Worm (Caenorhabditis elegans): ENCODE data around the gene F52H3.6.
A peak's percentile ranks its signal among the peaks of the same experiment; 100 is the strongest.

Gene F52H3.6

DNA sequence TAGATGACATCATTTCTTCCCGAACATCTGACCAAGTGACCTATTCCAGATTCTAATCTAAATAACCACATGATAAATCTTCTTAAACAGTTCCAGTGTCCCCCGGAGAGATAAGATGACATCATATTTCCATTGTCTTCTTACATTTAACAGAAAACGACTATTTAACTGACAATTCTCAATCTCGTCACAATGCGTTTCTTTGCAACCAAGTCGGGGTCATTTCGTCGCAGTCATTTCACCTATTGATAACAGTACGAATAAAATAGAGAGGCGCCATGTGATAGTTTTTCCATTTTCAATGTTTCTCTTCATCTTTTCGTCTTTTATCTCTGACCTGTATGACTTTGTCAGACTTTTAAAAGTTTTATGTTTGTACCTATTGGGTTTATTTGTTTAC, 822 bp upstream of the F52H3.6 start:
- TF ChIP-seq unc-120 (tag; optimal IDR thresholded peaks at IDR 0.05; ENCODE audit: poor library complexity, severe bottlenecking) (no peak), drap-1 (GFP tag; optimal IDR thresholded peaks at IDR 0.05) (no peak), ham-2 (GFP tag; optimal IDR thresholded peaks at IDR 0.05) (no peak), sem-2 (GFP tag; optimal IDR thresholded peaks at IDR 0.05) (no peak), unc-39 (tag; optimal IDR thresholded peaks at IDR 0.05) (no peak), nhr-28 (tag; optimal IDR thresholded peaks at IDR 0.05) (no peak), lin-13 (tag; optimal IDR thresholded peaks at IDR 0.05) (no peak), flh-1 (GFP tag; optimal IDR thresholded peaks at IDR 0.05) (no peak), ceh-83 (GFP tag; optimal IDR thresholded peaks at IDR 0.05) (no peak)

DNA sequence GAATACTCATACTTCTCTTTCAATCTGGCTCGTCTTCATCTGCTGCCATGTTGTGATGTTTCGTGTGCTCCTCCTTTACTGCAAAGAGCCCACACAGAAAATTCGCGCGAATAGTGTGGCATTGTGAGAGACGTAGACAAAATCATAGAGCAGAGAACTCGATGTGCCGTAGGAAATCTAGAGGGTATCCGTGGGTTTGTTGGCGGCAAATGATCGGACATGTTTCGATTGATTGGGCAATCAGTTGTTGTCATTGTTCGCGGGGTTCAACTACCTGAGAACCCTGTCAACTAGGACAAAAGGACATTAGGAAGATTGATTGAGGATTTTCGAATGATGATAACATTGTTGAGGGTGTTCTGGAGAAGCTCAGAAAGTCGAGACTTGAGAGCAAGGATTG, 3.2 kb downstream of the F52H3.6 start:
- no peak for TF ChIP-seq mab-5 (tag; optimal IDR thresholded peaks at IDR 0.05)
- peak; percentile 64 for TF ChIP-seq unc-120 (tag; optimal IDR thresholded peaks at IDR 0.05; ENCODE audit: poor library complexity, severe bottlenecking)
- no peak for TF ChIP-seq tbx-8 (GFP tag; optimal IDR thresholded peaks at IDR 0.05)
- no peak for TF ChIP-seq ham-2 (GFP tag; optimal IDR thresholded peaks at IDR 0.05)
- no peak for TF ChIP-seq sem-2 (GFP tag; optimal IDR thresholded peaks at IDR 0.05)
- no peak for TF ChIP-seq lin-13 (tag; optimal IDR thresholded peaks at IDR 0.05)
- no peak for TF ChIP-seq sptf-1 (tag; optimal IDR thresholded peaks at IDR 0.05)
- TF ChIP-seq unc-62 (GFP tag; optimal IDR thresholded peaks at IDR 0.05): peak; percentile 91
- no peak for TF ChIP-seq ceh-39 (tag; optimal IDR thresholded peaks at IDR 0.05)
- TF ChIP-seq nhr-12 (tag; optimal IDR thresholded peaks at IDR 0.05): no peak
- no peak for TF ChIP-seq snpc-4 (tag; optimal IDR thresholded peaks at IDR 0.05)
- TF ChIP-seq nhr-76 (tag; optimal IDR thresholded peaks at IDR 0.05): no peak
- no peak for TF ChIP-seq ces-1 (GFP tag; optimal IDR thresholded peaks at IDR 0.05)
- no peak for TF ChIP-seq elt-3 (tag; optimal IDR thresholded peaks at IDR 0.05)
- no peak for TF ChIP-seq cnd-1 (tag; optimal IDR thresholded peaks at IDR 0.05)
- TF ChIP-seq nhr-28 (tag; optimal IDR thresholded peaks at IDR 0.05): no peak
- TF ChIP-seq ceh-43 (GFP tag; optimal IDR thresholded peaks at IDR 0.05): no peak
- no peak for TF ChIP-seq flh-1 (GFP tag; optimal IDR thresholded peaks at IDR 0.05)
- no peak for TF ChIP-seq lsy-2 (tag; optimal IDR thresholded peaks at IDR 0.05)
- no peak for TF ChIP-seq mep-1 (tag; optimal IDR thresholded peaks at IDR 0.05)
- TF ChIP-seq hlh-1 (tag; optimal IDR thresholded peaks at IDR 0.05): peak; percentile 55
- TF ChIP-seq unc-39 (tag; optimal IDR thresholded peaks at IDR 0.05): no peak
- TF ChIP-seq ceh-83 (GFP tag; optimal IDR thresholded peaks at IDR 0.05): no peak
- no peak for TF ChIP-seq nhr-237 (tag; optimal IDR thresholded peaks at IDR 0.05)
- TF ChIP-seq mls-2 (tag; optimal IDR thresholded peaks at IDR 0.05): no peak

DNA sequence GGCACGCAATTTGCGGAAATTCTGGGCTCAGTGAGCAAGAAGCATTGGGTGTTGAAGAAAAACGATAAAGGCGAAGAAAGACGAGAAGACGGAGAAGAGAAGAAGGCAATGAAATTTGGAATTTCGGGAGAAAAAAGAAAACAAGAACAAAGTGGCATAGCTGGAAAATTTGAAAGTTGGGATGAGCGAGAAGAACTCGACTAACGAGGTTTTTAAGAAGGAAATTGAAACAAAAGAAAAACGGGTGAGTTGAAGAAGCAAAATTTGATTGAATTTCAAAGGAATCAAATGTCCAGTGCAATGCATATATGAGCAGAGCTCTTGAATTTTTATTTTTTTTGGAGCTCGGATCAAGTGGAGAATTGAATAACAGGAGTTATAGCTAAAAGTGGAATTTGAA, 6.5 kb downstream of the F52H3.6 start:
- TF ChIP-seq sptf-1 (tag; optimal IDR thresholded peaks at IDR 0.05) (no peak), lin-13 (tag; optimal IDR thresholded peaks at IDR 0.05) (no peak), nhr-12 (tag; optimal IDR thresholded peaks at IDR 0.05) (no peak), blmp-1 (tag; optimal IDR thresholded peaks at IDR 0.05) (no peak), flh-1 (GFP tag; optimal IDR thresholded peaks at IDR 0.05) (no peak), ham-2 (GFP tag; optimal IDR thresholded peaks at IDR 0.05) (no peak), ceh-39 (tag; optimal IDR thresholded peaks at IDR 0.05) (no peak), nhr-2 (tag; optimal IDR thresholded peaks at IDR 0.05) (no peak), ztf-11 (tag; optimal IDR thresholded peaks at IDR 0.05) (no peak), lsy-2 (tag; optimal IDR thresholded peaks at IDR 0.05) (no peak), mep-1 (tag; optimal IDR thresholded peaks at IDR 0.05) (no peak)

DNA sequence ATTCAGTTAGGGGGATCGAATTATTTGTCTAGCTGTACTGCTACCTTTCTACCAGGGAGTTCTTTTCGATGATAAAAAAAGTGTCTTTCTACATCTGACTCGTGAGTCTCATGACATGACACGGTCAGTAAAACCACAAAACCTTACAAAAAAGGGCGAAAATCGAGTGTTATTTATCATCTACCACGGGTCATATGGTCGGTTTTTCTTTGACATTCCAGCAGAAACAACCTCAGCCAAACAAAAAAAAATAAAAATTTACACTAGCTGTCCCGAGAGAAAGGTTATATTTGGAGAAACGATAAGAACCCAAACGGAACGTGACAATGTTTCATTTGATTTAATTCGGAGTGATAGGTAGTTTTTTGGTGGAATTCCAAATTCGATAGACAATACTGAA, 8.6 kb downstream of the F52H3.6 start:
- TF ChIP-seq mep-1 (tag; optimal IDR thresholded peaks at IDR 0.05) (no peak), snpc-4 (tag; optimal IDR thresholded peaks at IDR 0.05) (no peak), elt-3 (tag; optimal IDR thresholded peaks at IDR 0.05) (no peak), lin-32 (GFP tag; optimal IDR thresholded peaks at IDR 0.05) (no peak), elt-1 (tag; optimal IDR thresholded peaks at IDR 0.05; ENCODE audit: borderline replicate concordance, insufficient read depth) (no peak), hlh-1 (tag; optimal IDR thresholded peaks at IDR 0.05) (no peak), ces-1 (GFP tag; optimal IDR thresholded peaks at IDR 0.05) (no peak), sem-2 (GFP tag; optimal IDR thresholded peaks at IDR 0.05) (no peak), bed-3 (GFP tag; optimal IDR thresholded peaks at IDR 0.05) (no peak), nhr-237 (tag; optimal IDR thresholded peaks at IDR 0.05) (no peak), ceh-83 (GFP tag; optimal IDR thresholded peaks at IDR 0.05) (no peak), ztf-11 (tag; optimal IDR thresholded peaks at IDR 0.05) (no peak), pha-4 (tag; optimal IDR thresholded peaks at IDR 0.05) (no peak), drap-1 (GFP tag; optimal IDR thresholded peaks at IDR 0.05) (no peak)

Measured in whole organism, mixed stage, embryonic.